Comparison of ENCODE assay signal across 3 worm cellular contexts in the genomic region with DNA sequence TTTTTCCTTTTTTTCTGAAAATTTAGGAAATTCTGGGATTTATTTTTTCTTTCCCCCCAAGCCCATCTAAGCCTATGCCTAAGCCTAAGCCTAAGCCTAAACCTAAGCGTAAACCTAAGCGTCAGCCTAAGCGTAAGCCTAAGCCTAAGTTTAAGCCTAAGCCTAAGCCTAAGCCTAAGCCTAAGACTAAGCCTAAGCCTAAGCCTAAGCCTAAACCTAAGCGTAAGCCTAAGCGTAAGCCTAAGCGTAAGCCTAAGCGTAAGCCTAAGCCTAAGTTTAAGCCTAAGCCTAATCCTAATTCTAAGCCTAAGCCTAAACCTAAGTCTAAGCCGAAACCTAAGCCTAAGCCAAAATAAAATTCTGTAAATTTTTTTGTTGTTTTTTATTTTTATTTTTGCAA.
A peak's percentile ranks its signal among the peaks of the same experiment; 100 is the strongest.
TF ChIP-seq lines count a peak whose summit lies in the region.

No protein-coding gene starts in this region.

TF ChIP-seq in whole organism, early embryonic, 17 proteins besides CTCF, POLR2A, EP300 and RAD21:
- TF ChIP-seq pes-1 (GFP tag; IDR thresholded peaks at IDR 0.05; lab: Robert Waterston, UW) = no peak
- TF ChIP-seq hnd-1 (tag; optimal IDR thresholded peaks at IDR 0.05; lab: Kevin White, UChicago) = no peak
- no peak for TF ChIP-seq hmg-4 (GFP tag; optimal IDR thresholded peaks at IDR 0.05; lab: Kevin White, UChicago)
- no peak for TF ChIP-seq ets-7 (tag; optimal IDR thresholded peaks at IDR 0.05; lab: Kevin White, UChicago)
- TF ChIP-seq ama-1 (optimal IDR thresholded peaks at IDR 0.05; lab: Kevin White, UChicago) = no peak
- no peak for TF ChIP-seq scrt-1 (GFP tag; IDR thresholded peaks at IDR 0.05; lab: Robert Waterston, UW)
- TF ChIP-seq ceh-36 (tag; optimal IDR thresholded peaks at IDR 0.05; lab: Kevin White, UChicago) = peak; percentile 90
TF ChIP-seq in whole organism, early embryonic: peak in this region for 1.

TF ChIP-seq in whole organism, late embryonic, 69 proteins besides CTCF, POLR2A, EP300 and RAD21:
- peak; percentile 3 for TF ChIP-seq dve-1 (tag; optimal IDR thresholded peaks at IDR 0.05; lab: Kevin White, UChicago)
- TF ChIP-seq hlh-6 (tag; optimal IDR thresholded peaks at IDR 0.05; lab: Kevin White, UChicago) = no peak

TF ChIP-seq in whole organism, midembryonic, 9 proteins besides CTCF, POLR2A, EP300 and RAD21:
- peak; percentile 81 for TF ChIP-seq ztf-29 (GFP tag; IDR thresholded peaks at IDR 0.05; lab: Robert Waterston, UW)
- TF ChIP-seq med-1 (GFP tag; optimal IDR thresholded peaks at IDR 0.05; lab: Kevin White, UChicago; ENCODE audit: insufficient read depth) = no peak
